Worm (Caenorhabditis elegans): ENCODE measurements around the gene his-61.

DNA sequence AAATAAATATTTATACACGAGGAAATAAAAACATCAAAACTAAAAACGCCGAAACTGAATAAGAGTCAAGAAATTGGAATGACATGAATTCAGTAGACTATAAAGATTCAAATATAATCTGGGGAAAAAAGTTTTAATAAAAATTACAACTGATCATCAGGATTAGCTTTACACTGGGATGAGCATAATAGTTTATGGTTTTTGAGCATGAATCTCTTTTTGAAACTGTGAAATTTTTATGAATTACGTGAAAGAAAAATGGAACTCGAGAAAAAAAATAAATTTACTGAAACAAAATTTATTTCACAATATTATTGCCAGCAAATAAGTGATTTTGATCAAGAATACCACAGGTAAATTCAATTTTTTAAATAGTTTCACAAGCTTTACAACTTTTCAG is 38.5 kb downstream of the his-61 start, which contains the start of gene B0496.2:
- TF ChIP-seq ekl-4 (GFP tag; IDR thresholded peaks at IDR 0.05) = no peak
- TF ChIP-seq gei-17 (GFP tag; optimal IDR thresholded peaks at IDR 0.05) = no peak
- TF ChIP-seq nhr-80 (tag; optimal IDR thresholded peaks at IDR 0.05) = no peak
- no peak for TF ChIP-seq nhr-27 (tag; optimal IDR thresholded peaks at IDR 0.05)
- TF ChIP-seq B0261.1 (tag; optimal IDR thresholded peaks at IDR 0.05) = no peak
- TF ChIP-seq sptf-2 (GFP tag; optimal IDR thresholded peaks at IDR 0.05) = no peak
- no peak for TF ChIP-seq nfya-1 (tag; optimal IDR thresholded peaks at IDR 0.05; ENCODE audit: borderline replicate concordance, insufficient read depth)
- no peak for TF ChIP-seq him-1 (tag; optimal IDR thresholded peaks at IDR 0.05)
- TF ChIP-seq unc-62 (GFP tag; optimal IDR thresholded peaks at IDR 0.05) = no peak
- TF ChIP-seq madf-10 (tag; optimal IDR thresholded peaks at IDR 0.05) = no peak
- TF ChIP-seq snpc-4 (GFP tag; optimal IDR thresholded peaks at IDR 0.05) = no peak
- no peak for TF ChIP-seq snpc-4 (tag; optimal IDR thresholded peaks at IDR 0.05)
- no peak for TF ChIP-seq lin-35 (GFP tag; optimal IDR thresholded peaks at IDR 0.05)
- no peak for TF ChIP-seq nfyb-1 (GFP tag; IDR thresholded peaks at IDR 0.05)

All from whole organism, young adult.